ENCODE assay signal across 1 fruit fly cellular context in genomic region chr2L:20881353-20882079, dm6.
TF ChIP-seq lines count a peak whose summit lies in the region.

No protein-coding gene starts in this region.

TF ChIP-seq in whole organism, embryonic, 481 proteins besides CTCF, POLR2A, EP300 and RAD21 (continued from another document):
- TF ChIP-seq mirr (GFP tag; optimal IDR thresholded peaks at IDR 0.05; lab: Kevin White, UChicago) (no peak), CG6654 (GFP tag; optimal IDR thresholded peaks at IDR 0.05; lab: Kevin White, UChicago) (no peak), Xbp1 (GFP tag; optimal IDR thresholded peaks at IDR 0.05; lab: Kevin White, UChicago) (peak; percentile 50), CG3065 (GFP tag; optimal IDR thresholded peaks at IDR 0.05; lab: Kevin White, UChicago) (no peak), slbo (GFP tag; IDR thresholded peaks at IDR 0.05; lab: Robert Waterston, UW) (peak; percentile 91), ham (GFP tag; IDR thresholded peaks at IDR 0.05; lab: Robert Waterston, UW) (0 out of 2 replicates have a peak, but pooled peaks have one; percentile 19), dmrt99B (tag; optimal IDR thresholded peaks at IDR 0.05; lab: Kevin White, UChicago) (peak; percentile 29), NFAT (GFP tag; IDR thresholded peaks at IDR 0.05; lab: Robert Waterston, UW) (peak; percentile 45; the same call in 1 of the 2 replicates), CG2129 (GFP tag; IDR thresholded peaks at IDR 0.05; lab: Robert Waterston, UW; ENCODE audit: partially characterized antibody) (no peak), Spps (tag; optimal IDR thresholded peaks at IDR 0.05; lab: Kevin White, UChicago) (no peak), CG2889 (GFP tag; IDR thresholded peaks at IDR 0.05; lab: Robert Waterston, UW) (no peak), Drgx (GFP tag; IDR thresholded peaks at IDR 0.05; lab: Robert Waterston, UW) (0 out of 2 replicates have a peak, but pooled peaks have one; percentile 6), so (GFP tag; IDR thresholded peaks at IDR 0.05; lab: Robert Waterston, UW) (0 out of 3 replicates have a peak, but pooled peaks have one; percentile 17), CG14050 (GFP tag; IDR thresholded peaks at IDR 0.05; lab: Robert Waterston, UW) (peak; percentile 21; the same call in 1 of the 3 replicates), ATbp (GFP tag; optimal IDR thresholded peaks at IDR 0.05; lab: Kevin White, UChicago) (peak; percentile 45), CG3281 (GFP tag; optimal IDR thresholded peaks at IDR 0.05; lab: Kevin White, UChicago) (peak; percentile 65), fd3F (GFP tag; optimal IDR thresholded peaks at IDR 0.05; lab: Kevin White, UChicago) (peak; percentile 26), CG8944 (GFP tag; optimal IDR thresholded peaks at IDR 0.05; lab: Kevin White, UChicago) (peak; percentile 40), CG14710 (tag; optimal IDR thresholded peaks at IDR 0.05; lab: Kevin White, UChicago) (peak; percentile 6), CG1602 (GFP tag; optimal IDR thresholded peaks at IDR 0.05; lab: Kevin White, UChicago) (no peak), sug (tag; optimal IDR thresholded peaks at IDR 0.05; lab: Kevin White, UChicago) (no peak), emc (GFP tag; optimal IDR thresholded peaks at IDR 0.05; lab: Kevin White, UChicago) (no peak), CG9215 (GFP tag; IDR thresholded peaks at IDR 0.05; lab: Robert Waterston, UW) (no peak), lilli (GFP tag; optimal IDR thresholded peaks at IDR 0.05; lab: Kevin White, UChicago) (peak; percentile 83), Fer3 (tag; optimal IDR thresholded peaks at IDR 0.05; lab: Kevin White, UChicago) (peak; percentile 70), CG13624 (GFP tag; optimal IDR thresholded peaks at IDR 0.05; lab: Kevin White, UChicago) (peak; percentile 69), caup (GFP tag; optimal IDR thresholded peaks at IDR 0.05; lab: Kevin White, UChicago; ENCODE audit: severe bottlenecking) (peak; percentile 46), CG8765 (GFP tag; IDR thresholded peaks at IDR 0.05; lab: Robert Waterston, UW) (peak; percentile 36; the same call in 1 of the 2 replicates), CG9727 (GFP tag; optimal IDR thresholded peaks at IDR 0.05; lab: Kevin White, UChicago) (peak; percentile 45), Ravus (GFP tag; IDR thresholded peaks at IDR 0.05; lab: Robert Waterston, UW) (peak; percentile 35), CG14441 (GFP tag; IDR thresholded peaks at IDR 0.05; lab: Robert Waterston, UW) (0 out of 2 replicates have a peak, but pooled peaks have one; percentile 55), CG1647 (GFP tag; optimal IDR thresholded peaks at IDR 0.05; lab: Kevin White, UChicago) (peak; percentile 32), D (optimal IDR thresholded peaks at IDR 0.05; lab: Kevin White, UChicago) (no peak), D (GFP tag; optimal IDR thresholded peaks at IDR 0.05; lab: Kevin White, UChicago) (no peak), MTF-1 (GFP tag; optimal IDR thresholded peaks at IDR 0.05; lab: Kevin White, UChicago; ENCODE audit: borderline replicate concordance) (no peak), CG17361 (GFP tag; IDR thresholded peaks at IDR 0.05; lab: Robert Waterston, UW) (peak; percentile 46; the same call in 2 of the 3 replicates), unc-4 (GFP tag; IDR thresholded peaks at IDR 0.05; lab: Robert Waterston, UW; ENCODE audit: partially characterized antibody) (no peak), CG10209 (GFP tag; optimal IDR thresholded peaks at IDR 0.05; lab: Kevin White, UChicago) (peak; percentile 44), en (GFP tag; optimal IDR thresholded peaks at IDR 0.05; lab: Kevin White, UChicago) (no peak), CG10267 (tag; optimal IDR thresholded peaks at IDR 0.05; lab: Kevin White, UChicago) (no peak), CG10462 (GFP tag; optimal IDR thresholded peaks at IDR 0.05; lab: Kevin White, UChicago) (no peak), vvl (GFP tag; IDR thresholded peaks at IDR 0.05; lab: Robert Waterston, UW) (peak; percentile 66), Meics (GFP tag; optimal IDR thresholded peaks at IDR 0.05; lab: Kevin White, UChicago) (peak; percentile 73), H15 (GFP tag; IDR thresholded peaks at IDR 0.05; lab: Robert Waterston, UW) (0 out of 3 replicates have a peak, but pooled peaks have one; percentile 42), CG17612 (GFP tag; IDR thresholded peaks at IDR 0.05; lab: Robert Waterston, UW) (peak; percentile 30; the same call in 1 of the 2 replicates), Fer2 (tag; optimal IDR thresholded peaks at IDR 0.05; lab: Kevin White, UChicago) (no peak), CG13287 (GFP tag; IDR thresholded peaks at IDR 0.05; lab: Robert Waterston, UW; ENCODE audit: partially characterized antibody) (no peak), CG7357 (GFP tag; IDR thresholded peaks at IDR 0.05; lab: Robert Waterston, UW) (peak; percentile 60; the same call in 2 of the 3 replicates), pum (GFP tag; optimal IDR thresholded peaks at IDR 0.05; lab: Kevin White, UChicago) (peak; percentile 23), ranshi (GFP tag; IDR thresholded peaks at IDR 0.05; lab: Robert Waterston, UW) (no peak), CkIIα-i1 (GFP tag; IDR thresholded peaks at IDR 0.05; lab: Robert Waterston, UW) (no peak), CG15696 (tag; optimal IDR thresholded peaks at IDR 0.05; lab: Kevin White, UChicago) (peak; percentile 27), pho (GFP tag; optimal IDR thresholded peaks at IDR 0.05; lab: Kevin White, UChicago) (peak; percentile 70), CG31441 (GFP tag; IDR thresholded peaks at IDR 0.05; lab: Robert Waterston, UW) (peak; percentile 40; the same call in 1 of the 2 replicates), peb (GFP tag; IDR thresholded peaks at IDR 0.05; lab: Robert Waterston, UW) (no peak), repo (GFP tag; optimal IDR thresholded peaks at IDR 0.05; lab: Kevin White, UChicago) (peak; percentile 27), twi (tag; optimal IDR thresholded peaks at IDR 0.05; lab: Kevin White, UChicago) (no peak), CHES-1-like (GFP tag; optimal IDR thresholded peaks at IDR 0.05; lab: Kevin White, UChicago) (peak; percentile 9), otp (GFP tag; IDR thresholded peaks at IDR 0.05; lab: Robert Waterston, UW) (peak; percentile 48; the same call in 1 of the 3 replicates), Eip74EF (GFP tag; optimal IDR thresholded peaks at IDR 0.05; lab: Kevin White, UChicago) (peak in 1 of 2 experiments; percentile 83), CG8478 (optimal IDR thresholded peaks at IDR 0.05; lab: Kevin White, UChicago) (no peak), CG14860 (GFP tag; IDR thresholded peaks at IDR 0.05; lab: Robert Waterston, UW; ENCODE audit: partially characterized antibody) (no peak), dysf (GFP tag; IDR thresholded peaks at IDR 0.05; lab: Robert Waterston, UW) (peak; percentile 71), CG16779 (GFP tag; IDR thresholded peaks at IDR 0.05; lab: Robert Waterston, UW) (peak; percentile 61; the same call in 1 of the 2 replicates), bsh (GFP tag; optimal IDR thresholded peaks at IDR 0.05; lab: Kevin White, UChicago) (peak in 1 of 2 experiments; percentile 22), Hmr (GFP tag; optimal IDR thresholded peaks at IDR 0.05; lab: Kevin White, UChicago) (peak; percentile 73), lov (optimal IDR thresholded peaks at IDR 0.05; lab: Kevin White, UChicago) (no peak), lov (GFP tag; IDR thresholded peaks at IDR 0.05; lab: Robert Waterston, UW) (no peak), pan (optimal IDR thresholded peaks at IDR 0.05; lab: Kevin White, UChicago) (no peak), pan (GFP tag; optimal IDR thresholded peaks at IDR 0.05 in 1 of 2, IDR thresholded peaks at IDR 0.05 in 1 of 2) (peak in 1 of 2 experiments; percentile 47), CG8359 (GFP tag; optimal IDR thresholded peaks at IDR 0.05; lab: Kevin White, UChicago; ENCODE audit: borderline replicate concordance) (no peak), pnt (GFP tag; optimal IDR thresholded peaks at IDR 0.05; lab: Kevin White, UChicago) (peak; percentile 15), shn (GFP tag; optimal IDR thresholded peaks at IDR 0.05; lab: Kevin White, UChicago) (no peak), CG7839 (tag; optimal IDR thresholded peaks at IDR 0.05; lab: Kevin White, UChicago) (peak; percentile 65), toy (GFP tag; IDR thresholded peaks at IDR 0.05; lab: Robert Waterston, UW) (peak; percentile 61; the same call in 1 of the 2 replicates), CG2116 (GFP tag; optimal IDR thresholded peaks at IDR 0.05; lab: Kevin White, UChicago) (no peak), Neu2 (GFP tag; optimal IDR thresholded peaks at IDR 0.05; lab: Kevin White, UChicago; ENCODE audit: borderline replicate concordance) (no peak), Trl (optimal IDR thresholded peaks at IDR 0.05; lab: Kevin White, UChicago) (no peak), Trl (GFP tag; optimal IDR thresholded peaks at IDR 0.05; lab: Kevin White, UChicago) (peak; percentile 13), CG11247 (GFP tag; IDR thresholded peaks at IDR 0.05; lab: Robert Waterston, UW) (peak; percentile 48), CG11560 (tag; IDR thresholded peaks at IDR 0.05; lab: Robert Waterston, UW) (peak; percentile 62; the same call in 1 of the 3 replicates), HLH3B (GFP tag; IDR thresholded peaks at IDR 0.05; lab: Robert Waterston, UW) (0 out of 2 replicates have a peak, but pooled peaks have one; percentile 53), PHDP (tag; optimal IDR thresholded peaks at IDR 0.05; lab: Kevin White, UChicago) (peak; percentile 39), Dip3 (GFP tag; optimal IDR thresholded peaks at IDR 0.05; lab: Kevin White, UChicago) (peak; percentile 54), ci (GFP tag; IDR thresholded peaks at IDR 0.05; lab: Robert Waterston, UW) (peak; percentile 60; the same call in 1 of the 3 replicates), Poxn (GFP tag; IDR thresholded peaks at IDR 0.05; lab: Robert Waterston, UW) (peak; percentile 54; the same call in 1 of the 2 replicates), Max (GFP tag; optimal IDR thresholded peaks at IDR 0.05; lab: Kevin White, UChicago) (peak; percentile 20), sens (GFP tag; lab: Kevin White, UChicago) (peak; percentile 87), CG10543 (GFP tag; optimal IDR thresholded peaks at IDR 0.05; lab: Kevin White, UChicago) (peak; percentile 4), CG18262 (tag; optimal IDR thresholded peaks at IDR 0.05; lab: Kevin White, UChicago) (peak; percentile 13), prd (optimal IDR thresholded peaks at IDR 0.05; lab: Kevin White, UChicago) (no peak), prd (GFP tag; IDR thresholded peaks at IDR 0.05; lab: Robert Waterston, UW) (peak; percentile 74), row (GFP tag; IDR thresholded peaks at IDR 0.05; lab: Robert Waterston, UW) (peak; percentile 77; the same call in 2 of the 3 replicates), CG11085 (GFP tag; IDR thresholded peaks at IDR 0.05; lab: Robert Waterston, UW) (peak; percentile 50; the same call in 1 of the 2 replicates), wor (GFP tag; IDR thresholded peaks at IDR 0.05; lab: Robert Waterston, UW) (no peak; the same call in 1 of the 2 replicates), CG9932 (GFP tag; IDR thresholded peaks at IDR 0.05; lab: Robert Waterston, UW) (peak; percentile 84), sqz (GFP tag; optimal IDR thresholded peaks at IDR 0.05; lab: Kevin White, UChicago) (no peak), Abd-B (GFP tag; optimal IDR thresholded peaks at IDR 0.05; lab: Kevin White, UChicago) (no peak), CG12942 (GFP tag; optimal IDR thresholded peaks at IDR 0.05; lab: Kevin White, UChicago) (peak; percentile 16), CG9817 (tag; optimal IDR thresholded peaks at IDR 0.05; lab: Kevin White, UChicago) (peak; percentile 51), lbe (GFP tag; optimal IDR thresholded peaks at IDR 0.05; lab: Kevin White, UChicago) (peak; percentile 29), CG13296 (GFP tag; optimal IDR thresholded peaks at IDR 0.05; lab: Kevin White, UChicago) (peak; percentile 35), HLH54F (GFP tag; optimal IDR thresholded peaks at IDR 0.05; lab: Kevin White, UChicago) (peak; percentile 59), CG30403 (GFP tag; optimal IDR thresholded peaks at IDR 0.05; lab: Kevin White, UChicago) (peak; percentile 59), Side (GFP tag; optimal IDR thresholded peaks at IDR 0.05; lab: Kevin White, UChicago) (no peak), Bdp1 (GFP tag; optimal IDR thresholded peaks at IDR 0.05; lab: Kevin White, UChicago) (no peak), Atf-2 (GFP tag; optimal IDR thresholded peaks at IDR 0.05; lab: Kevin White, UChicago) (peak; percentile 14), nmo (GFP tag; optimal IDR thresholded peaks at IDR 0.05; lab: Kevin White, UChicago) (no peak), CG2199 (GFP tag; IDR thresholded peaks at IDR 0.05; lab: Robert Waterston, UW) (no peak), Tbp (GFP tag; optimal IDR thresholded peaks at IDR 0.05; lab: Kevin White, UChicago) (no peak), CG3847 (GFP tag; IDR thresholded peaks at IDR 0.05; lab: Robert Waterston, UW) (peak; percentile 61), Gug (GFP tag; IDR thresholded peaks at IDR 0.05; lab: Robert Waterston, UW) (peak; percentile 78; the same call in 3 of the 4 replicates), br (optimal IDR thresholded peaks at IDR 0.05; lab: Kevin White, UChicago) (no peak), Taf1 (GFP tag; IDR thresholded peaks at IDR 0.05; lab: Robert Waterston, UW) (peak; percentile 76), CG18599 (GFP tag; optimal IDR thresholded peaks at IDR 0.05; lab: Kevin White, UChicago) (peak; percentile 84), jigr1 (GFP tag; IDR thresholded peaks at IDR 0.05; lab: Robert Waterston, UW) (no peak), Dek (tag; optimal IDR thresholded peaks at IDR 0.05; lab: Kevin White, UChicago) (peak; percentile 31), zfh2 (GFP tag; optimal IDR thresholded peaks at IDR 0.05; lab: Kevin White, UChicago) (peak; percentile 61), Optix (GFP tag; IDR thresholded peaks at IDR 0.05; lab: Robert Waterston, UW) (no peak; the same call in 2 of the 3 replicates)
